Worm (Caenorhabditis elegans): ENCODE measurements around the gene F55C12.19.

- peak; percentile 100 for TF ChIP-seq ama-1 (optimal IDR thresholded peaks at IDR 0.05)
- TF ChIP-seq flt-1 (GFP tag; IDR thresholded peaks at IDR 0.05) = peak; percentile 72
- TF ChIP-seq F13C5.2 (tag; optimal IDR thresholded peaks at IDR 0.05) = peak; percentile 98
- TF ChIP-seq aly-1 (tag; optimal IDR thresholded peaks at IDR 0.05) = peak; percentile 40
- peak; percentile 79 for TF ChIP-seq tbx-11 (GFP tag; IDR thresholded peaks at IDR 0.05)
- TF ChIP-seq sea-1 (GFP tag; conservative IDR thresholded peaks at IDR 0.05) = peak; percentile 89
- TF ChIP-seq tra-4 (tag; optimal IDR thresholded peaks at IDR 0.05) = peak; percentile 92
- TF ChIP-seq hmbx-1 (tag; optimal IDR thresholded peaks at IDR 0.05) = peak; percentile 84
- TF ChIP-seq hmg-4 (GFP tag; optimal IDR thresholded peaks at IDR 0.05) = peak; percentile 96
- TF ChIP-seq tbx-37 (GFP tag; conservative IDR thresholded peaks at IDR 0.05) = peak; percentile 39
- peak; percentile 27 for TF ChIP-seq ceh-13 (GFP tag; optimal IDR thresholded peaks at IDR 0.05)
- TF ChIP-seq scrt-1 (GFP tag; IDR thresholded peaks at IDR 0.05) = peak; percentile 67
- TF ChIP-seq ceh-36 (tag; optimal IDR thresholded peaks at IDR 0.05) = peak; percentile 96
Observed at ce11 chrII:5844694-5845129, 21.2 kb upstream of the F55C12.19 start.

Data from whole organism, early embryonic.